Worm (Caenorhabditis elegans) whole organism, L4 larva: ENCODE data around the gene F10C1.23.
A peak's percentile ranks its signal among the peaks of the same experiment; 100 is the strongest.
"Not testable (repeated sequence)": the region's sequence is repeated elsewhere in the genome, so short reads cannot be mapped to it uniquely, and the experiment has no call there.

Experiments
- F26F4.8 ChIP-seq: fragments of 200-800 bp; sonication (Bioruptor generic); conservative IDR thresholded peaks from 2 replicates; pipeline ENCODE4 v1.3.6; 2022; ENCODE audit warnings: missing genetic modification characterization, missing compliant biosample characterization
- T20F7.1 ChIP-seq: fragments of 200-800 bp; sonication (Bioruptor generic); optimal IDR thresholded peaks from 2 replicates; lab custom pipeline; 2018; ENCODE audit warnings: mild to moderate bottlenecking, missing genetic modification characterization, missing compliant biosample characterization
- Y48G9A.11 ChIP-seq: fragments of 200-800 bp; sonication (Bioruptor generic); IDR thresholded peaks from 2 replicates; pipeline ENCODE4 v1.3.6; 2022; ENCODE audit warnings: missing genetic modification reagents, missing genetic modification characterization, missing compliant biosample characterization
- Y5F2A.4 ChIP-seq: fragments of 200-800 bp; sonication (Bioruptor generic); optimal IDR thresholded peaks from 2 replicates; lab custom pipeline; 2018; ENCODE audit warnings: mild to moderate bottlenecking, missing genetic modification characterization, missing compliant biosample characterization
- Y75B8A.6 ChIP-seq: fragments of 200-800 bp; sonication (Bioruptor generic); IDR thresholded peaks from 2 replicates; pipeline ENCODE4 v1.3.6; 2022; ENCODE audit warnings: missing genetic modification reagents, missing genetic modification characterization, missing compliant biosample characterization
- ama-1 ChIP-seq: fragments of 150-350 bp; optimal IDR thresholded peaks from 2 replicates; lab custom pipeline; 2014; ENCODE audit warnings: inconsistent platforms, mixed read lengths
- arid-1 ChIP-seq: fragments of 200-800 bp; sonication (Bioruptor generic); conservative IDR thresholded peaks from 2 replicates; pipeline ENCODE4 v1.3.6; 2022; ENCODE audit warnings: missing genetic modification reagents, missing genetic modification characterization, missing compliant biosample characterization
- attf-4 ChIP-seq: sonication (generic microtip); optimal IDR thresholded peaks from 3 replicates; lab custom pipeline; 2017; ENCODE audit warnings: missing biosample characterization, missing genetic modification characterization
- ceh-20 ChIP-seq: fragments of 200-800 bp; sonication (Bioruptor generic); IDR thresholded peaks from 2 replicates; pipeline ENCODE4 v1.3.6; 2022; ENCODE audit warnings: missing genetic modification reagents, missing genetic modification characterization, missing compliant biosample characterization
- ces-1 ChIP-seq: fragments of 150-350 bp; sonication (generic microtip); optimal IDR thresholded peaks from 4 replicates; lab custom pipeline; 2014; ENCODE audit warnings: missing biosample characterization, missing genetic modification reagents, missing genetic modification characterization
- ctbp-1 ChIP-seq: fragments of 200-800 bp; sonication (Bioruptor generic); IDR thresholded peaks from 2 replicates; pipeline ENCODE4 v1.3.6; 2022; ENCODE audit warnings: missing genetic modification reagents, missing genetic modification characterization, missing compliant biosample characterization
- daf-12 ChIP-seq: fragments of 150-350 bp; optimal IDR thresholded peaks from 2 replicates; lab custom pipeline; 2014; ENCODE audit warnings: missing biosample characterization, missing genetic modification reagents, missing genetic modification characterization
- daf-16 ChIP-seq, 3 experiments: sonication (generic microtip); optimal IDR thresholded peaks; 2 replicates each; lab custom pipeline; 2016 to 2017; ENCODE audit warnings: missing genetic modification characterization in 3 of 3, missing genetic modification reagents in 3 of 3, mild to moderate bottlenecking in 2 of 3, missing compliant biosample characterization in 2 of 3, missing biosample characterization in 1 of 3, moderate library complexity in 1 of 3
- dpl-1 ChIP-seq: fragments of 150-350 bp; optimal IDR thresholded peaks from 2 replicates; lab custom pipeline; 2014; ENCODE audit warnings: missing biosample characterization, missing genetic modification reagents, missing genetic modification characterization
- fkh-10 ChIP-seq: fragments of 150-350 bp; optimal IDR thresholded peaks from 2 replicates; lab custom pipeline; 2014; ENCODE audit warnings: missing biosample characterization, missing genetic modification reagents, missing genetic modification characterization
- fos-1 ChIP-seq: fragments of 150-350 bp; optimal IDR thresholded peaks from 2 replicates; lab custom pipeline; 2014; ENCODE audit warnings: missing biosample characterization, missing genetic modification characterization
- hmg-1.1 ChIP-seq: fragments of 200-800 bp; sonication (Bioruptor generic); IDR thresholded peaks from 2 replicates; pipeline ENCODE4 v1.3.6; 2022; ENCODE audit warnings: missing genetic modification reagents, missing genetic modification characterization, missing compliant biosample characterization
- lin-15B ChIP-seq: fragments of 150-350 bp; sonication (generic microtip); optimal IDR thresholded peaks from 3 replicates; lab custom pipeline; 2014; ENCODE audit warnings: missing biosample characterization, missing genetic modification characterization
- mep-1 ChIP-seq: fragments of 150-350 bp; sonication (generic microtip); optimal IDR thresholded peaks from 3 replicates; lab custom pipeline; 2014; ENCODE audit warnings: missing biosample characterization, missing genetic modification characterization
- mes-2 ChIP-seq: sonication (generic microtip); optimal IDR thresholded peaks from 2 replicates; lab custom pipeline; 2016; ENCODE audit warnings: missing genotype, mild to moderate bottlenecking, missing genetic modification characterization, missing compliant biosample characterization; ENCODE audit not compliant: poor library complexity, severe bottlenecking
- mxl-3 ChIP-seq: fragments of 200-800 bp; sonication (Bioruptor generic); optimal IDR thresholded peaks from 2 replicates; lab custom pipeline; 2018; ENCODE audit warnings: mild to moderate bottlenecking, missing genetic modification characterization, missing compliant biosample characterization
- nhr-111 ChIP-seq: fragments of 200-800 bp; sonication (Bioruptor generic); optimal IDR thresholded peaks from 2 replicates; lab custom pipeline; 2018; ENCODE audit warnings: mild to moderate bottlenecking, missing genetic modification characterization, missing compliant biosample characterization
- nhr-77 ChIP-seq: fragments of 150-350 bp; optimal IDR thresholded peaks from 2 replicates; lab custom pipeline; 2014; ENCODE audit warnings: missing biosample characterization, missing genetic modification characterization
- php-3 ChIP-seq: fragments of 200-800 bp; sonication (Bioruptor generic); IDR thresholded peaks from 2 replicates; pipeline ENCODE4 v1.3.6; 2022; ENCODE audit warnings: missing genetic modification reagents, missing genetic modification characterization, missing compliant biosample characterization
- pqm-1 ChIP-seq: sonication (generic microtip); optimal IDR thresholded peaks from 2 replicates; lab custom pipeline; 2017; ENCODE audit warnings: missing biosample characterization, missing genetic modification characterization
- rbr-2 ChIP-seq: sonication (generic microtip); optimal IDR thresholded peaks from 2 replicates; lab custom pipeline; 2016; ENCODE audit warnings: missing genotype, missing genetic modification characterization, missing compliant biosample characterization
- saeg-2 ChIP-seq: fragments of 200-800 bp; sonication (Bioruptor generic); IDR thresholded peaks from 2 replicates; pipeline ENCODE4 v1.3.6; 2022; ENCODE audit warnings: missing genetic modification reagents, missing genetic modification characterization, missing compliant biosample characterization
- snpc-1.2 ChIP-seq: fragments of 200-800 bp; sonication (Bioruptor generic); IDR thresholded peaks from 2 replicates; pipeline ENCODE4 v1.3.6; 2022; ENCODE audit warnings: missing genetic modification reagents, missing genetic modification characterization, missing compliant biosample characterization
- spr-1 ChIP-seq: sonication (generic microtip); optimal IDR thresholded peaks from 2 replicates; lab custom pipeline; 2016; ENCODE audit warnings: mild to moderate bottlenecking, missing genetic modification characterization, missing compliant biosample characterization
- tag-97 ChIP-seq: fragments of 200-800 bp; sonication (Bioruptor generic); IDR thresholded peaks from 2 replicates; pipeline ENCODE4 v1.3.6; 2022; ENCODE audit warnings: missing genetic modification characterization, missing compliant biosample characterization
- unc-130 ChIP-seq: sonication (generic microtip); optimal IDR thresholded peaks from 2 replicates; lab custom pipeline; 2016; ENCODE audit warnings: missing genetic modification reagents, missing genetic modification characterization, missing compliant biosample characterization
- unc-62 ChIP-seq, 3 experiments: fragments of 150-350 bp in 1 of 3; sonication (generic microtip); optimal IDR thresholded peaks in 2 of 3; peaks in 1 of 3; 1 replicate in 1 of 3; 2 replicates in 2 of 3; lab custom pipeline; 2014 to 2017; ENCODE audit warnings: missing biosample characterization in 3 of 3, missing genetic modification characterization in 3 of 3, missing genetic modification reagents in 3 of 3, missing genotype in 1 of 3

The F10C1.23 gene

DNA sequence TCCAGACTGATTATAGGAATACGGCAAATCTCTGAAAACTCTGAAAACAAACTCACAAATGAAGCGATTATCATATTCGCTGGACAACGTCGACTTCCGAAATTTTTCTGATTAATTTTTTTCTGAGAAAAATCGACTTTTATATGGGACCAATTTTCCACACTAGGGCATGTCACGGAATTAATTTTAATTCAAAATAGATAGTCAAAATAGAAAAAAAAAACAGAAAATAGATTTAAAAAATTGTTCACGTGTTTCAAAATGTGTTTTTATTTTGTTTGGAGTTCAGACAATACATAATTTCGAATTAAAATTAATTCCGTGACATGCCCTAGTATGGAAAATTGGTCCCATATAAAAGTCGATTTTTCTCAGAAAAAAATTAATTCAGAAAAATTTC, at the start of gene F10C1.23, which contains the start of gene F10C1.3:
Gene F10C1.23, plus strand, starts transcription at position 385 of the 400 bp plus-strand sequence.
Gene F10C1.3, minus strand, starts transcription at position 101 of the 400 bp plus-strand sequence.
- not testable (repeated sequence) for TF ChIP-seq saeg-2 (GFP tag; lab: Robert Waterston, UW); snpc-1.2 (GFP tag; lab: Robert Waterston, UW); nhr-111 (GFP tag; lab: Kevin White, UChicago)

DNA sequence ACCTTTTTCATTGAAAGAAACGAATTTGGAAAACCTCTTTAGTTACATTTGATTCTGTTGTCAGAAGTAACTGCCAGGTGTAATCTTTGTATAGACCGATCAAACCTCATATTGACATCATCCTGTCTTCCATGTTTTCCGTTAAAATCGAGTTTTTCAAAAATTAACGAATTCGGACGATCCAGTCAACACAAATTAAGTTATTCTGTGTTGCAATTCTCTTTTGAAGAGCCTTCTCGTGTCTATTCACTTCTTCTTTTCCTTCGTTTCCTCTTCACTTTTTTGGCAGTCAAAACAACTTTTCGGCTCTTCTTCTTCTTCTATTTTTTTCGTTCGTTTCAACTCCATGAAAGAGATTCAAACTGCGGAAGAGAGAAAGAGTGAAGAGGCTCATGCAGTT, 49.7 kb upstream of the F10C1.23 start:
- no peak for TF ChIP-seq lin-15B (tag; lab: Kevin White, UChicago)
- TF ChIP-seq Y5F2A.4 (GFP tag; lab: Kevin White, UChicago) = no peak
- TF ChIP-seq hmg-1.1 (GFP tag; lab: Robert Waterston, UW) = 0 out of 2 replicates have a peak, but pooled peaks have one; percentile 24
- TF ChIP-seq unc-130 (GFP tag; lab: Kevin White, UChicago) = no peak
- TF ChIP-seq daf-12 = no peak
- peak in 1 of 2 experiments; percentile 85 for TF ChIP-seq unc-62 (GFP tag; optimal IDR thresholded peaks at IDR 0.05 in 1 of 2; lab: Kevin White, UChicago)
- TF ChIP-seq unc-62 (tag; optimal IDR thresholded peaks at IDR 0.05; lab: Kevin White, UChicago) = no peak
- TF ChIP-seq ctbp-1 (GFP tag; lab: Robert Waterston, UW) = peak; percentile 48
- TF ChIP-seq ces-1 (GFP tag; lab: Kevin White, UChicago) = peak; percentile 81
- TF ChIP-seq pqm-1 (tag; lab: Kevin White, UChicago) = no peak
- TF ChIP-seq attf-4 = no peak
- peak; percentile 18 for TF ChIP-seq rbr-2 (tag; lab: Kevin White, UChicago)
- TF ChIP-seq F26F4.8 = no peak
- TF ChIP-seq fkh-10 (GFP tag; lab: Kevin White, UChicago) = peak; percentile 82
- TF ChIP-seq mxl-3 (GFP tag; lab: Kevin White, UChicago) = no peak

DNA sequence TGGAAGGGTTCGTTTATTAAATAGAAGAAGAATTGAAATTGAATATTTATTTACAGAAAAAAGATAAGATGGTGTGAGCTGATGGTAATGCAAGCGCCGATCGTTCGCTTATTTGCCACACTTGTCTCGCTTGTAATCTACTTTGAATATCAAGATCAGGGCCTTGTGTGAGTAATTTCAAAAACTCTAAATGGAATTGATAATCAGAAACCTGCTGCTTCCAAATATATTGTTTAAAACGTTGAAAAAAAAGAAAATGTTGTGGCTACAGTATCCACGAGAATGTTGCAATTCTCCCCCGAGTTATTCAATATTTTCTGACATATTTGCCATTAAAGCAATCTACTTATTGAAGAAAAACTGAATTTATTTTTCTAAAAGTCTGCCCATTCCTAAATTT, 47.0 kb upstream of the F10C1.23 start:
- TF ChIP-seq unc-62 (GFP tag; optimal IDR thresholded peaks at IDR 0.05 in 1 of 2; lab: Kevin White, UChicago) (peak in 1 of 2 experiments; percentile 53), unc-62 (tag; optimal IDR thresholded peaks at IDR 0.05; lab: Kevin White, UChicago) (no peak), attf-4 (no peak)
- TF ChIP-seq, all 104 proteins: peak for 1

DNA sequence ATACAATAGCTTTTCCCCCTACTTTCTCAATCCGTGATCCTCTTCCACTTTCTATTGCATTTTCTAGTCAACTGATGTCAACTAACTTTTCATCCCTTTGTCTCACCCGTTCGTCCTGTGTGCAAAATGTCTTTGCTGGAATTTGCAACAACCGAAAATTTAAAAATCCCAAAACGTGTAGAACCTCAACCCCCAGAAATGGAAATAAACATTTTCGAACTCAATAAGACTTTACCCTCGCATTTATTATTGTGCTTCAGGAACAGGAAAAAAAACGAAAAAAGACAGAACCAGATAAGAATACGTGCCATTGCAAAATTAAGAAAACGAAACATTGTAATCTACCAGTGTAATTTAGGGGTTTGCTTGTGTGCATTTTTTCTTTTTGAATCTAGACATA, 45.7 kb upstream of the F10C1.23 start:
- TF ChIP-seq mes-2 (peak; percentile 4), fos-1 (tag; lab: Kevin White, UChicago) (no peak), php-3 (GFP tag; lab: Robert Waterston, UW) (0 out of 2 replicates have a peak, but pooled peaks have one; percentile 25), spr-1 (tag; lab: Kevin White, UChicago) (peak; percentile 34), nhr-111 (GFP tag; lab: Kevin White, UChicago) (no peak), arid-1 (0 out of 2 replicates have a peak, but pooled peaks have one; percentile 20), ctbp-1 (GFP tag; lab: Robert Waterston, UW) (no peak), dpl-1 (GFP tag; lab: Kevin White, UChicago) (no peak), snpc-1.2 (GFP tag; lab: Robert Waterston, UW) (0 out of 2 replicates have a peak, but pooled peaks have one; percentile 8), tag-97 (GFP tag; lab: Robert Waterston, UW) (no peak), nhr-77 (tag; lab: Kevin White, UChicago) (no peak), mep-1 (tag; lab: Kevin White, UChicago) (peak; percentile 5), Y48G9A.11 (GFP tag; lab: Robert Waterston, UW) (peak; percentile 26; the same call in 1 of the 2 replicates), ama-1 (lab: Kevin White, UChicago) (peak; percentile 81), T20F7.1 (GFP tag; lab: Kevin White, UChicago) (peak; percentile 30), unc-130 (GFP tag; lab: Kevin White, UChicago) (no peak), ceh-20 (GFP tag; lab: Robert Waterston, UW) (no peak), daf-16 (GFP tag; optimal IDR thresholded peaks at IDR 0.05; lab: Kevin White, UChicago) (no peak), daf-16 (tag; optimal IDR thresholded peaks at IDR 0.05; lab: Kevin White, UChicago) (no peak), Y75B8A.6 (GFP tag; lab: Robert Waterston, UW) (no peak)
